Fruit fly (Drosophila melanogaster) whole organism, embryonic: ENCODE data around the gene Rab30.

Experiments
- B-H1 ChIP-seq: fragments of 200-800 bp; sonication (Bioruptor generic); IDR thresholded peaks from 3 replicates; pipeline ENCODE4 v1.3.6; 2022; ENCODE audit warnings: missing biosample characterization, missing genetic modification characterization
- BEAF-32 ChIP-seq: fragments of 200-800 bp; sonication (Bioruptor generic); optimal IDR thresholded peaks from 3 replicates; lab custom pipeline; 2017; ENCODE audit warnings: missing biosample characterization, missing genetic modification characterization, mild to moderate bottlenecking, moderate library complexity, missing genetic modification reagents
- Bdp1 ChIP-seq: fragments of 200-800 bp; sonication (Bioruptor generic); optimal IDR thresholded peaks from 3 replicates; lab custom pipeline; 2016; ENCODE audit warnings: missing biosample characterization, missing genetic modification characterization
- CG10274 ChIP-seq: fragments of 200-800 bp; sonication (Bioruptor generic); optimal IDR thresholded peaks from 3 replicates; lab custom pipeline; 2017; ENCODE audit warnings: missing biosample characterization, mild to moderate bottlenecking, missing genetic modification characterization
- CG13894 ChIP-seq: fragments of 200-800 bp; sonication (Bioruptor generic); optimal IDR thresholded peaks from 3 replicates; lab custom pipeline; 2018; ENCODE audit warnings: missing biosample characterization, mild to moderate bottlenecking, missing genetic modification characterization, moderate library complexity
- CG16779 ChIP-seq: fragments of 200-800 bp; sonication (Bioruptor generic); IDR thresholded peaks from 2 replicates; pipeline ENCODE4 v1.3.6; 2022; ENCODE audit warnings: missing biosample characterization, missing genetic modification characterization
- CG31388 ChIP-seq: fragments of 200-800 bp; sonication (Bioruptor generic); optimal IDR thresholded peaks from 2 replicates; lab custom pipeline; 2016; ENCODE audit warnings: missing biosample characterization, missing genetic modification characterization
- CG31441 ChIP-seq: fragments of 200-800 bp; sonication (Bioruptor generic); IDR thresholded peaks from 2 replicates; pipeline ENCODE4 v1.3.6; 2022; ENCODE audit warnings: missing biosample characterization, missing genetic modification characterization
- CG33213 ChIP-seq: fragments of 200-800 bp; sonication (Bioruptor generic); optimal IDR thresholded peaks from 3 replicates; lab custom pipeline; 2016; ENCODE audit warnings: missing biosample characterization, missing genetic modification characterization
- CG33557 ChIP-seq: fragments of 200-800 bp; sonication (Bioruptor generic); optimal IDR thresholded peaks from 2 replicates; lab custom pipeline; 2019; ENCODE audit warnings: missing biosample characterization, mild to moderate bottlenecking, missing genetic modification characterization, moderate library complexity
- CG3726 ChIP-seq: fragments of 200-800 bp; sonication (Bioruptor generic); IDR thresholded peaks from 3 replicates; pipeline ENCODE4, ENCODE4 v1.3.6; 2022; ENCODE audit warnings: missing biosample characterization, missing genetic modification characterization
- CG4282 ChIP-seq: fragments of 200-800 bp; sonication (Bioruptor generic); optimal IDR thresholded peaks from 2 replicates; lab custom pipeline; 2016; ENCODE audit warnings: missing biosample characterization, missing genetic modification characterization
- CG4404 ChIP-seq: fragments of 200-800 bp; sonication (Bioruptor generic); IDR thresholded peaks from 2 replicates; pipeline ENCODE4 v1.3.6; 2022; ENCODE audit warnings: missing biosample characterization, missing genetic modification characterization
- CG5180 ChIP-seq: fragments of 200-800 bp; sonication (Bioruptor generic); optimal IDR thresholded peaks from 3 replicates; lab custom pipeline; 2017; ENCODE audit warnings: missing biosample characterization, missing genetic modification characterization, mild to moderate bottlenecking, moderate library complexity, missing genetic modification reagents
- CG5953 ChIP-seq: fragments of 200-800 bp; sonication (Bioruptor generic); IDR thresholded peaks from 2 replicates; pipeline ENCODE4 v1.3.6; 2022; ENCODE audit warnings: missing biosample characterization, missing genetic modification characterization
- CG6791 ChIP-seq: fragments of 200-800 bp; sonication (Bioruptor generic); IDR thresholded peaks from 3 replicates; pipeline ENCODE4 v1.3.6; 2022; ENCODE audit warnings: missing biosample characterization, missing genetic modification characterization; ENCODE audit not compliant: partially characterized antibody
- CG7963 ChIP-seq: fragments of 200-800 bp; sonication (Bioruptor generic); IDR thresholded peaks from 3 replicates; pipeline ENCODE4 v1.3.6; 2022; ENCODE audit warnings: missing biosample characterization, missing genetic modification characterization; ENCODE audit not compliant: partially characterized antibody
- CG8290 ChIP-seq, 3 experiments: fragments of 200-800 bp; sonication (Bioruptor generic); optimal IDR thresholded peaks; 2 replicates each; lab custom pipeline; 2016 to 2019; ENCODE audit warnings: missing biosample characterization in 3 of 3, missing genetic modification characterization in 3 of 3, mild to moderate bottlenecking in 2 of 3, moderate library complexity in 1 of 3
- CG9727 ChIP-seq: fragments of 200-800 bp; sonication (Bioruptor generic); optimal IDR thresholded peaks from 3 replicates; lab custom pipeline; 2017; ENCODE audit warnings: missing biosample characterization, mild to moderate bottlenecking, missing genetic modification characterization
- D19B ChIP-seq: fragments of 200-800 bp; sonication (Bioruptor generic); optimal IDR thresholded peaks from 2 replicates; lab custom pipeline; 2017; ENCODE audit warnings: missing biosample characterization, mild to moderate bottlenecking, missing genetic modification characterization
- Dll ChIP-seq: fragments of 200-800 bp; sonication (Bioruptor generic); IDR thresholded peaks from 4 replicates; pipeline ENCODE4 v1.3.6; 2022; ENCODE audit warnings: missing biosample characterization, missing genetic modification characterization; ENCODE audit not compliant: partially characterized antibody
- HmgZ ChIP-seq: fragments of 200-800 bp; sonication (Bioruptor generic); optimal IDR thresholded peaks from 2 replicates; lab custom pipeline; 2018; ENCODE audit warnings: missing biosample characterization, mild to moderate bottlenecking, missing genetic modification characterization
- Opbp ChIP-seq: fragments of 200-800 bp; sonication (Bioruptor generic); IDR thresholded peaks from 3 replicates; pipeline ENCODE4 v1.3.6; 2022; ENCODE audit warnings: missing biosample characterization, missing genetic modification characterization; ENCODE audit not compliant: partially characterized antibody
- Sox100B ChIP-seq: fragments of 200-800 bp; sonication (Bioruptor generic); optimal IDR thresholded peaks from 3 replicates; lab custom pipeline; 2018; ENCODE audit warnings: missing biosample characterization, mild to moderate bottlenecking, missing genetic modification characterization
- Ssrp ChIP-seq: fragments of 200-800 bp; sonication (Bioruptor generic); optimal IDR thresholded peaks from 2 replicates; lab custom pipeline; 2018; ENCODE audit warnings: missing biosample characterization, mild to moderate bottlenecking, missing genetic modification characterization, moderate library complexity
- Taf1 ChIP-seq: fragments of 200-800 bp; sonication (Bioruptor generic); IDR thresholded peaks from 2 replicates; pipeline ENCODE4 v1.3.6; 2022; ENCODE audit warnings: missing biosample characterization, missing genetic modification characterization
- bowl ChIP-seq: fragments of 200-800 bp; sonication (Bioruptor generic); IDR thresholded peaks from 2 replicates; pipeline ENCODE4 v1.3.6; 2022; ENCODE audit warnings: missing biosample characterization, missing genetic modification characterization
- cg ChIP-seq: fragments of 200-800 bp; sonication (Bioruptor generic); optimal IDR thresholded peaks from 3 replicates; lab custom pipeline; 2019; ENCODE audit warnings: missing biosample characterization, mild to moderate bottlenecking, missing genetic modification characterization, moderate library complexity
- ci ChIP-seq: fragments of 200-800 bp; sonication (Bioruptor generic); IDR thresholded peaks from 3 replicates; pipeline ENCODE4 v1.3.6; 2022; ENCODE audit warnings: missing biosample characterization, missing genetic modification characterization
- croc ChIP-seq: fragments of 200-800 bp; sonication (Bioruptor generic); conservative IDR thresholded peaks from 3 replicates; pipeline ENCODE4 v1.3.6; 2022; ENCODE audit warnings: missing biosample characterization, missing genetic modification characterization
- crol ChIP-seq: fragments of 200-800 bp; sonication (Bioruptor generic); IDR thresholded peaks from 2 replicates; pipeline ENCODE4 v1.3.6; 2022; ENCODE audit warnings: missing biosample characterization, missing genetic modification characterization
- esg ChIP-seq: fragments of 200-800 bp; sonication (Bioruptor generic); conservative IDR thresholded peaks from 2 replicates; pipeline ENCODE4 v1.3.6; 2022; ENCODE audit warnings: missing biosample characterization, missing genetic modification characterization
- ewg ChIP-seq: fragments of 200-800 bp; sonication (Bioruptor generic); optimal IDR thresholded peaks from 3 replicates; lab custom pipeline; 2017; ENCODE audit warnings: mild to moderate bottlenecking, missing biosample characterization, missing genetic modification reagents, missing genetic modification characterization
- fd3F ChIP-seq: fragments of 200-800 bp; sonication (Bioruptor generic); optimal IDR thresholded peaks from 2 replicates; lab custom pipeline; 2018; ENCODE audit warnings: missing biosample characterization, mild to moderate bottlenecking, missing genetic modification characterization, moderate library complexity
- gcm ChIP-seq: fragments of 200-800 bp; sonication (Bioruptor generic); optimal IDR thresholded peaks from 2 replicates; lab custom pipeline; 2019; ENCODE audit warnings: missing biosample characterization, mild to moderate bottlenecking, missing genetic modification characterization, moderate library complexity
- hb ChIP-seq: fragments of 200-800 bp; sonication (Bioruptor generic); IDR thresholded peaks from 3 replicates; pipeline ENCODE4 v1.3.6; 2022; ENCODE audit warnings: missing biosample characterization, missing genetic modification characterization; ENCODE audit not compliant: partially characterized antibody
- hbn ChIP-seq: fragments of 200-800 bp; sonication (Bioruptor generic); IDR thresholded peaks from 2 replicates; pipeline ENCODE4 v1.3.6; 2022; ENCODE audit warnings: missing biosample characterization, missing genetic modification characterization; ENCODE audit not compliant: partially characterized antibody
- insv ChIP-seq, 2 experiments: fragments of 200-800 bp; sonication (Bioruptor generic); optimal IDR thresholded peaks; 3 replicates each; lab custom pipeline; 2016 to 2018; ENCODE audit warnings: missing biosample characterization in 2 of 2, missing genetic modification characterization in 2 of 2
- klu ChIP-seq: fragments of 200-800 bp; sonication (Bioruptor generic); IDR thresholded peaks from 2 replicates; pipeline ENCODE4 v1.3.6; 2022; ENCODE audit warnings: missing biosample characterization, missing genetic modification characterization
- knrl ChIP-seq: fragments of 200-800 bp; sonication (Bioruptor generic); IDR thresholded peaks from 3 replicates; pipeline ENCODE4 v1.3.6; 2022; ENCODE audit warnings: missing biosample characterization, missing genetic modification characterization; ENCODE audit not compliant: partially characterized antibody
- p53 ChIP-seq: fragments of 200-800 bp; sonication (Bioruptor generic); optimal IDR thresholded peaks from 2 replicates; lab custom pipeline; 2016; ENCODE audit warnings: missing biosample characterization, missing genetic modification characterization
- pho ChIP-seq: fragments of 200-800 bp; sonication (Bioruptor generic); optimal IDR thresholded peaks from 2 replicates; lab custom pipeline; 2016; ENCODE audit warnings: missing biosample characterization, missing genetic modification characterization
- pzg ChIP-seq: fragments of 200-800 bp; sonication (Bioruptor generic); optimal IDR thresholded peaks from 3 replicates; lab custom pipeline; 2018; ENCODE audit warnings: missing biosample characterization, mild to moderate bottlenecking, missing genetic modification characterization, moderate library complexity
- sim ChIP-seq: fragments of 200-800 bp; sonication (Bioruptor generic); IDR thresholded peaks from 2 replicates; pipeline ENCODE4 v1.3.6; 2022; ENCODE audit warnings: missing biosample characterization, missing genetic modification characterization
- sqz ChIP-seq: fragments of 200-800 bp; sonication (Bioruptor generic); optimal IDR thresholded peaks from 3 replicates; lab custom pipeline; 2018; ENCODE audit warnings: missing biosample characterization, mild to moderate bottlenecking, missing genetic modification characterization
- sug ChIP-seq: fragments of 200-800 bp; optimal IDR thresholded peaks from 2 replicates; lab custom pipeline; 2019; ENCODE audit warnings: missing biosample characterization, mild to moderate bottlenecking, missing genetic modification characterization, moderate library complexity
- tin ChIP-seq: fragments of 200-800 bp; sonication (Bioruptor generic); optimal IDR thresholded peaks from 3 replicates; lab custom pipeline; 2016; ENCODE audit warnings: missing biosample characterization, missing genetic modification characterization
- vfl ChIP-seq: fragments of 200-800 bp; sonication (Bioruptor generic); optimal IDR thresholded peaks from 2 replicates; lab custom pipeline; 2016; ENCODE audit warnings: missing biosample characterization, missing genetic modification characterization
- zfh2 ChIP-seq: fragments of 200-800 bp; sonication (Bioruptor generic); optimal IDR thresholded peaks from 2 replicates; lab custom pipeline; 2016; ENCODE audit warnings: missing biosample characterization, missing genetic modification characterization

Gene Rab30

dm6 chr2L:7049009-7049647, 16.7 kb upstream of the Rab30 start (continued):
- TF ChIP-seq CG10274 (GFP tag; lab: Kevin White, UChicago) = no peak
- TF ChIP-seq CG4282 (GFP tag; lab: Kevin White, UChicago) = no peak
- TF ChIP-seq fd3F (GFP tag; lab: Kevin White, UChicago) = no peak
- TF ChIP-seq CG33213 (GFP tag; lab: Kevin White, UChicago) = no peak
- no peak for TF ChIP-seq bowl (GFP tag; lab: Robert Waterston, UW)
- TF ChIP-seq sqz (GFP tag; lab: Kevin White, UChicago) = peak; percentile 89
- TF ChIP-seq CG33557 = peak; percentile 16
- no peak for TF ChIP-seq p53
- no peak for TF ChIP-seq croc (GFP tag; lab: Robert Waterston, UW)
- TF ChIP-seq B-H1 (GFP tag; lab: Robert Waterston, UW) = no peak
- TF ChIP-seq insv (GFP tag; optimal IDR thresholded peaks at IDR 0.05; lab: Kevin White, UChicago) = peak in 1 of 2 experiments; percentile 14
- TF ChIP-seq esg (GFP tag; lab: Robert Waterston, UW) = no peak
- peak; percentile 60 for TF ChIP-seq hbn (GFP tag; lab: Robert Waterston, UW)
- peak; percentile 38 for TF ChIP-seq sug
- no peak for TF ChIP-seq Bdp1 (GFP tag; lab: Kevin White, UChicago)
- peak; percentile 95; the same call in 2 of the 3 replicates for TF ChIP-seq Opbp
- TF ChIP-seq crol (GFP tag; lab: Robert Waterston, UW) = no peak
- peak; percentile 99 for TF ChIP-seq D19B (GFP tag; lab: Kevin White, UChicago)
- peak; percentile 23 for TF ChIP-seq pzg (GFP tag; lab: Kevin White, UChicago)
- TF ChIP-seq klu = no peak
- no peak for TF ChIP-seq zfh2 (GFP tag; lab: Kevin White, UChicago)
- TF ChIP-seq HmgZ (tag; lab: Kevin White, UChicago) = peak; percentile 31
- no peak for TF ChIP-seq gcm
- TF ChIP-seq vfl (GFP tag; lab: Kevin White, UChicago) = no peak
- TF ChIP-seq pho (GFP tag; lab: Kevin White, UChicago) = no peak
- TF ChIP-seq knrl (GFP tag; lab: Robert Waterston, UW) = peak; percentile 72; the same call in 2 of the 3 replicates
- peak; percentile 100 for TF ChIP-seq CG7963 (GFP tag; lab: Robert Waterston, UW)
- no peak for TF ChIP-seq Sox100B (GFP tag; lab: Kevin White, UChicago)
- TF ChIP-seq hb (GFP tag; lab: Robert Waterston, UW) = peak; percentile 100
- no peak for TF ChIP-seq tin
- peak; percentile 86 for TF ChIP-seq cg (GFP tag; lab: Kevin White, UChicago)
- TF ChIP-seq CG31441 (GFP tag; lab: Robert Waterston, UW) = no peak; the same call in 1 of the 2 replicates
- TF ChIP-seq CG9727 (GFP tag; lab: Kevin White, UChicago) = peak; percentile 21
- no peak for TF ChIP-seq BEAF-32 (GFP tag; lab: Kevin White, UChicago)
- no peak for TF ChIP-seq CG31388 (GFP tag; lab: Kevin White, UChicago)
- no peak for TF ChIP-seq CG5180
- TF ChIP-seq Dll (GFP tag; lab: Robert Waterston, UW) = peak; percentile 82
- TF ChIP-seq CG16779 (GFP tag; lab: Robert Waterston, UW) = no peak
- TF ChIP-seq Taf1 (GFP tag; lab: Robert Waterston, UW) = no peak
- TF ChIP-seq sim (GFP tag; lab: Robert Waterston, UW) = no peak
- no peak for TF ChIP-seq ewg (GFP tag; lab: Kevin White, UChicago)
- TF ChIP-seq ci (GFP tag; lab: Robert Waterston, UW) = peak; percentile 62; the same call in 2 of the 3 replicates
- peak; percentile 24 for TF ChIP-seq CG8290 (GFP tag; optimal IDR thresholded peaks at IDR 0.05; lab: Kevin White, UChicago)
- TF ChIP-seq CG8290 (tag; optimal IDR thresholded peaks at IDR 0.05; lab: Kevin White, UChicago) = peak in 1 of 2 experiments; percentile 86
- no peak for TF ChIP-seq CG13894
- TF ChIP-seq CG4404 (GFP tag; lab: Robert Waterston, UW) = 0 out of 2 replicates have a peak, but pooled peaks have one; percentile 8
- TF ChIP-seq Ssrp = no peak
- peak; percentile 100 for TF ChIP-seq CG6791 (GFP tag; lab: Robert Waterston, UW)
- no peak for TF ChIP-seq CG3726 (GFP tag; lab: Robert Waterston, UW)
- TF ChIP-seq CG5953 (GFP tag; lab: Robert Waterston, UW) = no peak
